Fruit fly (Drosophila melanogaster): ENCODE results near the gene subdued.

subdued gene

dm6 chr3R:19671223-19671991, 28.9 kb upstream of the subdued start, which contains the start of gene Naam (continued):
- TF ChIP-seq dm (GFP tag; optimal IDR thresholded peaks at IDR 0.05) (peak; percentile 47), C15 (GFP tag; IDR thresholded peaks at IDR 0.05) (no peak), CG15269 (tag; optimal IDR thresholded peaks at IDR 0.05) (peak; percentile 76), CG12744 (GFP tag; optimal IDR thresholded peaks at IDR 0.05) (peak; percentile 72), lov (optimal IDR thresholded peaks at IDR 0.05) (no peak), lov (GFP tag; IDR thresholded peaks at IDR 0.05) (peak; percentile 70; the same call in 2 of the 3 replicates), Fer3 (tag; optimal IDR thresholded peaks at IDR 0.05) (peak; percentile 76), pros (GFP tag; optimal IDR thresholded peaks at IDR 0.05) (no peak), CG32772 (GFP tag; IDR thresholded peaks at IDR 0.05) (no peak), Nf-YA (GFP tag; IDR thresholded peaks at IDR 0.05) (peak; percentile 45; the same call in 1 of the 2 replicates), toy (GFP tag; IDR thresholded peaks at IDR 0.05) (no peak), sens-2 (GFP tag; IDR thresholded peaks at IDR 0.05) (no peak), Mes4 (GFP tag; optimal IDR thresholded peaks at IDR 0.05) (peak; percentile 61), trem (tag; optimal IDR thresholded peaks at IDR 0.05) (peak; percentile 35), ssp (GFP tag; IDR thresholded peaks at IDR 0.05) (no peak), exex (tag; optimal IDR thresholded peaks at IDR 0.05) (peak; percentile 97), CG15073 (GFP tag; optimal IDR thresholded peaks at IDR 0.05) (no peak), MTF-1 (GFP tag; optimal IDR thresholded peaks at IDR 0.05; ENCODE audit: borderline replicate concordance) (peak; percentile 40), Hmr (GFP tag; optimal IDR thresholded peaks at IDR 0.05) (peak; percentile 91), hkb (optimal IDR thresholded peaks at IDR 0.05) (no peak), hkb (GFP tag; IDR thresholded peaks at IDR 0.05) (peak; percentile 87), Hand (GFP tag; optimal IDR thresholded peaks at IDR 0.05) (peak; percentile 71), slbo (GFP tag; IDR thresholded peaks at IDR 0.05) (peak; percentile 77), gro (GFP tag; optimal IDR thresholded peaks at IDR 0.05) (peak; percentile 88), Hey (tag; optimal IDR thresholded peaks at IDR 0.05) (no peak), odd (GFP tag; optimal IDR thresholded peaks at IDR 0.05) (peak; percentile 57), D19B (GFP tag; optimal IDR thresholded peaks at IDR 0.05) (peak; percentile 63), CG15011 (GFP tag; optimal IDR thresholded peaks at IDR 0.05) (peak; percentile 35), pita (GFP tag; optimal IDR thresholded peaks at IDR 0.05) (no peak), jing (GFP tag; optimal IDR thresholded peaks at IDR 0.05) (no peak), pb (GFP tag; optimal IDR thresholded peaks at IDR 0.05) (peak; percentile 77), CG11695 (GFP tag; IDR thresholded peaks at IDR 0.05) (peak; percentile 70), vnd (GFP tag; IDR thresholded peaks at IDR 0.05; ENCODE audit: partially characterized antibody) (no peak), unc-4 (GFP tag; IDR thresholded peaks at IDR 0.05; ENCODE audit: partially characterized antibody) (no peak), kni (GFP tag; optimal IDR thresholded peaks at IDR 0.05) (no peak), CG13624 (GFP tag; optimal IDR thresholded peaks at IDR 0.05) (peak; percentile 89), gcm2 (GFP tag; optimal IDR thresholded peaks at IDR 0.05) (peak; percentile 67), CG8089 (GFP tag; optimal IDR thresholded peaks at IDR 0.05) (peak; percentile 50), CG31388 (GFP tag; optimal IDR thresholded peaks at IDR 0.05) (no peak), CG30431 (GFP tag; optimal IDR thresholded peaks at IDR 0.05) (no peak), org-1 (GFP tag; optimal IDR thresholded peaks at IDR 0.05) (peak; percentile 61), Dip2 (GFP tag; IDR thresholded peaks at IDR 0.05) (no peak), ap (GFP tag; IDR thresholded peaks at IDR 0.05) (peak; percentile 71), CG8478 (optimal IDR thresholded peaks at IDR 0.05) (no peak), Side (GFP tag; optimal IDR thresholded peaks at IDR 0.05) (peak; percentile 76), CG33213 (GFP tag; optimal IDR thresholded peaks at IDR 0.05) (peak; percentile 46), ase (GFP tag; IDR thresholded peaks at IDR 0.05) (peak; percentile 62; the same call in 2 of the 3 replicates), CG8281 (tag; optimal IDR thresholded peaks at IDR 0.05) (no peak), sima (GFP tag; optimal IDR thresholded peaks at IDR 0.05) (no peak), CG11504 (tag; optimal IDR thresholded peaks at IDR 0.05) (peak; percentile 76), Kr (GFP tag; optimal IDR thresholded peaks at IDR 0.05) (no peak)

Data from whole organism, embryonic.